Fruit fly (Drosophila melanogaster): ENCODE measurements around the gene RagA-B.
A peak's percentile ranks its signal among the peaks of the same experiment; 100 is the strongest.

Gene RagA-B

dm6 chr3R:8938494-8939404, 45.4 kb downstream of the RagA-B start, which contains the start of gene ScsbetaA (continued):
- TF ChIP-seq CG7963 (GFP tag; IDR thresholded peaks at IDR 0.05; ENCODE audit: partially characterized antibody) (peak; percentile 67), stc (GFP tag; IDR thresholded peaks at IDR 0.05) (no peak), CG12744 (GFP tag; optimal IDR thresholded peaks at IDR 0.05) (no peak), CG15269 (tag; optimal IDR thresholded peaks at IDR 0.05) (no peak), ftz-f1 (GFP tag; optimal IDR thresholded peaks at IDR 0.05) (peak; percentile 97), Hr51 (GFP tag; optimal IDR thresholded peaks at IDR 0.05) (no peak), NfI (GFP tag; optimal IDR thresholded peaks at IDR 0.05) (peak; percentile 14), CG1792 (GFP tag; optimal IDR thresholded peaks at IDR 0.05) (no peak), CG2712 (tag; optimal IDR thresholded peaks at IDR 0.05) (peak; percentile 58), chm (GFP tag; IDR thresholded peaks at IDR 0.05) (no peak), trh (GFP tag; optimal IDR thresholded peaks at IDR 0.05) (no peak), CG7928 (GFP tag; optimal IDR thresholded peaks at IDR 0.05) (peak; percentile 42), CG3407 (GFP tag; optimal IDR thresholded peaks at IDR 0.05) (no peak), repo (GFP tag; optimal IDR thresholded peaks at IDR 0.05) (no peak), D (optimal IDR thresholded peaks at IDR 0.05) (no peak), D (GFP tag; optimal IDR thresholded peaks at IDR 0.05) (no peak), ab (GFP tag; optimal IDR thresholded peaks at IDR 0.05) (no peak), HLHmδ (GFP tag; optimal IDR thresholded peaks at IDR 0.05) (no peak), pzg (GFP tag; optimal IDR thresholded peaks at IDR 0.05) (peak; percentile 94), gsb (GFP tag; IDR thresholded peaks at IDR 0.05) (no peak), CG1024 (GFP tag; IDR thresholded peaks at IDR 0.05) (no peak), Atf6 (GFP tag; IDR thresholded peaks at IDR 0.05) (no peak), shn (GFP tag; optimal IDR thresholded peaks at IDR 0.05) (no peak), CG7786 (GFP tag; optimal IDR thresholded peaks at IDR 0.05) (no peak), lab (GFP tag; optimal IDR thresholded peaks at IDR 0.05) (no peak), Taf1 (GFP tag; IDR thresholded peaks at IDR 0.05) (no peak), mirr (GFP tag; optimal IDR thresholded peaks at IDR 0.05) (peak; percentile 88), CG7271 (tag; optimal IDR thresholded peaks at IDR 0.05) (no peak), CG6689 (GFP tag; IDR thresholded peaks at IDR 0.05) (no peak), bab2 (GFP tag; optimal IDR thresholded peaks at IDR 0.05) (no peak), croc (GFP tag; conservative IDR thresholded peaks at IDR 0.05) (no peak), Hsf (GFP tag; optimal IDR thresholded peaks at IDR 0.05) (no peak), H15 (GFP tag; IDR thresholded peaks at IDR 0.05) (no peak), zfh1 (GFP tag; IDR thresholded peaks at IDR 0.05) (no peak), vnd (GFP tag; IDR thresholded peaks at IDR 0.05; ENCODE audit: partially characterized antibody) (peak; percentile 54; the same call in 2 of the 3 replicates), CG32532 (GFP tag; IDR thresholded peaks at IDR 0.05) (peak; percentile 27; the same call in 1 of the 2 replicates), CG43689 (GFP tag; IDR thresholded peaks at IDR 0.05) (no peak), salm (tag; optimal IDR thresholded peaks at IDR 0.05) (no peak), Xrp1 (GFP tag; IDR thresholded peaks at IDR 0.05) (no peak), ash1 (GFP tag; optimal IDR thresholded peaks at IDR 0.05) (no peak), inv (GFP tag; IDR thresholded peaks at IDR 0.05; ENCODE audit: partially characterized antibody) (peak; percentile 77; the same call in 1 of the 2 replicates), Mrtf (GFP tag; IDR thresholded peaks at IDR 0.05) (no peak), CG2678 (tag; optimal IDR thresholded peaks at IDR 0.05) (no peak), CG34422 (GFP tag; IDR thresholded peaks at IDR 0.05) (peak; percentile 16; the same call in 1 of the 3 replicates), CG10267 (tag; optimal IDR thresholded peaks at IDR 0.05) (peak; percentile 15), oc (tag; optimal IDR thresholded peaks at IDR 0.05) (no peak), CG11723 (GFP tag; optimal IDR thresholded peaks at IDR 0.05) (no peak), otp (GFP tag; IDR thresholded peaks at IDR 0.05) (no peak), CrebB (tag; optimal IDR thresholded peaks at IDR 0.05) (no peak), Mad (GFP tag; optimal IDR thresholded peaks at IDR 0.05) (no peak)
